Fruit fly (Drosophila melanogaster) whole organism, larva: ENCODE data around the gene CG5196.

Source experiments
- noc ChIP-seq: fragments of 200-800 bp; sonication (Bioruptor generic); optimal IDR thresholded peaks from 3 replicates; lab custom pipeline; 2019; ENCODE audit warnings: missing biosample characterization, mild to moderate bottlenecking, missing genetic modification characterization, moderate library complexity

Gene CG5196

dm6 chr3R:12439401-12440143 lies 31.5 kb downstream of the CG5196 start, which contains the start of gene Desat1:
TSS of gene Desat1 (plus strand) at chr3R:12439600.
- TF ChIP-seq noc (tag; lab: Kevin White, UChicago), result no peak

- TF ChIP-seq noc (tag; lab: Kevin White, UChicago), result peak; percentile 33
These were observed 33.0 kb downstream of the CG5196 start for dm6 chr3R:12441008-12441606.

DNA sequence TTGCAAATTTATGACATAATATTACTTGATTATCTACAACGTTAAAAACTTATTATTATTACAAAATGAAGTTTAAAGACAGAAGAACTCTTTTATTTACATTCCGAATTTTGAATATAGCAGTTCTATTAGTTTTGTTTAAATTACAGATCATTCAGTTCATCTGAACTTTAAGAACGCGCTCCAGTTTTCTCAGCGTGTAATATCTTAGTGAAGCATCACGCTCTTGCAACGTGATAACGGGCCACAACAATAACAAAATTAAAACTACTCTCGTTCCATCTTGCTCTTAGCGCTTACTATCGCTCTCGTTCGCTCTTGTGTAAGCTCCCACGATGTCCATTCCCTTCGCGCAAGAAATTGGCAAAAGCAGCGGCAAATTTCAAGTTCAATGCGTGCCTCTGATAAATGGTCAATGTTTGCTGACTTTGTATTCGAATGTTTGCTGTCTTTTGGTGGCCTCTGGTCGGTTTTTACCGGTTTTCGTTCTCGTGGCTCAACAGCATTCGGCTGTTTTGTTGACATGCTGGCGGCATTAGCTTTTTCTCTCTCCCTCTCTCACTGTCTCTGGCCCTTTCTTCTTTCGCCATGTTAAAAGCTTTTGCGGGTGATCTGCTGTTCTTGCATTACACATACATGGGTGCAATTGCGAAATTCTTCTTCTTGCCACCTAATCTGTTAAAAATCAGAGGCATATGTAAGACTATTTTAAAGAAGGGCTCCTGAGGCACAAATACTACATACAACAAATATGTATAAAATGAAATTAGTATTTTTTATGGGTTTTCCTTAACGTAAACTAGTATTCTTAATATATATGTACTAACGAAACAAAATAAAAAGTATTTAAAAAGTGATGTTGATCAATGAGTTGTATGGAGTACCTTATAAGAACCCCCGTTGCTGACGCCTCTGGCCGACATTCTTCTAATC lies 34.8 kb downstream of the CG5196 start:
- TF ChIP-seq noc (tag; lab: Kevin White, UChicago), result peak; percentile 92

- no peak for TF ChIP-seq noc (tag; lab: Kevin White, UChicago)
These were observed 35.7 kb downstream of the CG5196 start for dm6 chr3R:12443769-12444168.

dm6 chr3R:12445468-12445867 lies 37.4 kb downstream of the CG5196 start:
- TF ChIP-seq noc (tag; lab: Kevin White, UChicago), result no peak

- TF ChIP-seq noc (tag; lab: Kevin White, UChicago), result no peak
These were observed 39.2 kb downstream of the CG5196 start, which contains the start of gene vrs for dm6 chr3R:12447353-12447752. TSS of gene vrs (plus strand) at chr3R:12447653.

DNA sequence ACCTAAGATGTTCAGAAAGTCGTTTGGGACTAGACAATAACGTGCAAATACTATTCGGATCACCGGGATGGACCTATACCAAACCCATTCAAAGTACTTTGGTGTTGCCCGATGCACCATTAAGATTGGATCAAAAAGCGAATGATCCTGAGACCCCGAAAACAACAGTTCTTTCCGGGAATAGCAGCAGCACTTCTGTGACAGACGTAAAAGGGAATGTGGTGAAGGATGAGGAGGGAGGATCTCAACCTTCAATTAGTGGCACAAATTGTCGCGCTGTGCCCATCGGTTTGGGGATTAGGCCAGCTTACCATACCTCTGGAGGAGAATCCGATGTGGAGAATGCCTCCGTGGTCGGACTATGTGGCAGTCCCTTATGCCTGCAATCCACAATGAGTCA lies 40.2 kb downstream of the CG5196 start:
- TF ChIP-seq noc (tag; lab: Kevin White, UChicago), result no peak

DNA sequence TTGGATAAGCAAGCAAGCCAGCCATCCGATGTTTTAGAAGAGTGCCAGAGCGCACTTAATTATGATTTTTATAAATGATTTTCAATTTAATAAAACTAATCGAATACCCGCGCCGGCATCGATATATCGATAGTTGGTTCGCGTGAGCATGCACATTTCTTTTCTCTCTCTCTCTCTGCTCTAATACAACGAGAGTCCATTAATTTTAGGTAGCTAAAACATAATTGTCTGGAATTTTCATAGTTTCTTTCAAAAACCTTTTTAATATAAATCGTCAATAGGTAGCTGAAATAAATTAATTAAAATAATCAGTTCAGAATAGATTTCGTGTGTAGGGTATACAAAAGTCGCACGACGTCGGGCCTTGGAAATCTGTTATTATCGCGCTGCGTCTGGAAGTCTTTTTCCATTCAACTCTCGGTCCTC lies 40.8 kb downstream of the CG5196 start, which contains the start of gene CG18549:
TSS of gene CG18549 (plus strand) at position 408 of the 426 bp plus-strand sequence.
- peak; percentile 99 for TF ChIP-seq noc (tag; lab: Kevin White, UChicago)

DNA sequence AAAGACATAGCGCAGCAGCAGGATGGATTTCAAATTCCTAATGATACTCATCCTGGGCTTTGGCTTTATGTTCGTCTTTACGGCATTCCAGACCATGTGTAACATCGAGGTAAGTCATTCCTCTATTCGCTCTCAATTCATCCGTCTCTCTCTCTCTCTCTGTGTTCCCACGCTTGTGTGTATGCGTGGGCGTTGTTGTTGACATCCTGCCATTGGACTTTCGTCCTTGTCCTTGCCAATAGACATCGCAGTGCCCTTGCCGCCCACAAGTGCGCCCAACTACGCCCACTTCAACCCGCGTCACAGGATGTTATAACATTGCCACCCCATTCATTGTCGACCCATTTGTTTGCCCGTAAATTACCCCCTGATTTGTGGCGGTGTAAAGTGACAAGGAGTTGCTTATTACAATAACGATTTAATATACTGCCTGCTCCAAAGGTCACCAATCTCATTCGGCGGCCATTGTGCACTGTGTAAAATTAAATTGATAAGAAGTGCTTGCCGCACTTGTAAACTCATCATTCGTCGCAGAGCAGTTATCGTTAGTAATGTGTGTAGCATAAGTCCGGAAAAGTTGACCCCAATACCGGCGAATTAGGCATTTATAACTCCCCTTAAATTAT lies 41.6 kb downstream of the CG5196 start:
- TF ChIP-seq noc (tag; lab: Kevin White, UChicago), result no peak

- TF ChIP-seq noc (tag; lab: Kevin White, UChicago), result no peak
These were observed 42.7 kb downstream of the CG5196 start for dm6 chr3R:12450713-12451259.

dm6 chr3R:12451376-12451775 lies 43.3 kb downstream of the CG5196 start:
- TF ChIP-seq noc (tag; lab: Kevin White, UChicago), result no peak

- no peak for TF ChIP-seq noc (tag; lab: Kevin White, UChicago)
These were observed 43.9 kb downstream of the CG5196 start, which contains the start of gene CG5509 for dm6 chr3R:12451888-12452514. TSS of gene CG5509 (plus strand) at chr3R:12452464.

- no peak for TF ChIP-seq noc (tag; lab: Kevin White, UChicago)
These were observed 46.4 kb downstream of the CG5196 start for dm6 chr3R:12454492-12454891.

DNA sequence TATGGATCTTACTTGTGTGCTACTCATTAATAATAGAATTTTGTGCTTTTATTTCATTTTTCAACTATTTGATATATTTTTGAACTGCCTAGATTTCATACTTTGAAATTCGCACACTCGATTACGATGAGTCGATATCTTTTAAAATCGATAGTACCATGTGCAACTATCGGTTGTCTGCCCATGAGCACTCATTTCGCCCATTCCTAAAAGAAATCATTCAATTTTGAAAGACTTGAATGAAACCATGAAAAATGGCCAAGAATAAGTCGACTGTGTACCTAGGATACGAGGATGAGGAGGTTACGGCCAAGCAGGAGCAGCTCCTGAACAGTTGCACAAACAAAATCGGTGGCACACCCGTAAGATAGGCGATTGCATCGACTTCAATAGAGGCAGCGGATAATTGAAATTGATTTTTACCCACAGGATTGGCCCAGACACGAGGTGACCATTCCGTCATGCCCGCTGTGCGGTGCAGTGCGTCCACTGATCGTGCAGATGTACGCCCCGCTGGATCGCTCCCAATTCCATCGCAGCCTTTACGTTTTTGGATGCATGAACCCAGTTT lies 48.3 kb downstream of the CG5196 start, which contains the start of gene trus:
TSS of gene trus (plus strand) at position 204 of the 571 bp plus-strand sequence.
- TF ChIP-seq noc (tag; lab: Kevin White, UChicago), result no peak
